Worm (Caenorhabditis elegans) whole organism, L3 larva: Measurements from ENCODE around the gene srx-102.

Experiments
- R02D3.7 ChIP-seq: fragments of 150-350 bp; optimal IDR thresholded peaks from 2 replicates; lab custom pipeline; 2014; ENCODE audit warnings: missing biosample characterization, missing genetic modification characterization
- ZK546.5 ChIP-seq: sonication (generic microtip); optimal IDR thresholded peaks from 2 replicates; lab custom pipeline; 2017; ENCODE audit warnings: missing biosample characterization, missing genetic modification characterization
- aly-2 ChIP-seq: fragments of 150-350 bp; optimal IDR thresholded peaks from 2 replicates; lab custom pipeline; 2014; ENCODE audit warnings: missing biosample characterization, missing genetic modification characterization
- ama-1 ChIP-seq: fragments of 150-350 bp; optimal IDR thresholded peaks from 2 replicates; lab custom pipeline; 2018
- ceh-16 ChIP-seq: sonication (generic microtip); optimal IDR thresholded peaks from 2 replicates; lab custom pipeline; 2017; ENCODE audit warnings: missing biosample characterization, missing genetic modification characterization
- ceh-28 ChIP-seq: fragments of 150-350 bp; optimal IDR thresholded peaks from 2 replicates; lab custom pipeline; 2014; ENCODE audit warnings: missing biosample characterization, missing genetic modification reagents, missing genetic modification characterization
- ceh-82 ChIP-seq: fragments of 150-350 bp; optimal IDR thresholded peaks from 2 replicates; lab custom pipeline; 2014; ENCODE audit warnings: missing biosample characterization, missing genetic modification characterization
- ceh-9 ChIP-seq: sonication (generic microtip); optimal IDR thresholded peaks from 2 replicates; lab custom pipeline; 2018; ENCODE audit warnings: missing biosample characterization, missing genetic modification characterization
- daf-12 ChIP-seq: fragments of 150-350 bp; optimal IDR thresholded peaks from 2 replicates; lab custom pipeline; 2014; ENCODE audit warnings: missing biosample characterization, missing genetic modification reagents, missing genetic modification characterization
- egl-27 ChIP-seq: sonication (generic microtip); optimal IDR thresholded peaks from 4 replicates; lab custom pipeline; 2017; ENCODE audit warnings: missing biosample characterization, missing genetic modification reagents, missing genetic modification characterization
- egl-5 ChIP-seq: fragments of 150-350 bp; optimal IDR thresholded peaks from 2 replicates; lab custom pipeline; 2017; ENCODE audit warnings: missing biosample characterization, missing genetic modification reagents, missing genetic modification characterization, inconsistent platforms
- elt-1 ChIP-seq: fragments of 150-350 bp; optimal IDR thresholded peaks from 2 replicates; lab custom pipeline; 2014; ENCODE audit warnings: missing biosample characterization, missing genetic modification characterization
- elt-2 ChIP-seq: sonication (generic microtip); optimal IDR thresholded peaks from 2 replicates; lab custom pipeline; 2016; ENCODE audit warnings: missing genetic modification reagents, mild to moderate bottlenecking, missing genetic modification characterization, missing compliant biosample characterization
- elt-3 ChIP-seq, 3 experiments: fragments of 150-350 bp in 1 of 3; sonication (generic microtip) in 2 of 3; optimal IDR thresholded peaks; 2 replicates in 2 of 3; 4 replicates in 1 of 3; lab custom pipeline; 2014 to 2017; ENCODE audit warnings: missing biosample characterization in 3 of 3, missing genetic modification characterization in 3 of 3
- eor-1 ChIP-seq, 2 experiments: fragments of 150-350 bp; optimal IDR thresholded peaks; 2 replicates each; lab custom pipeline; 2014 to 2018; ENCODE audit warnings: missing biosample characterization in 2 of 2, missing genetic modification characterization in 2 of 2
- fkh-10 ChIP-seq: sonication (generic microtip); optimal IDR thresholded peaks from 2 replicates; lab custom pipeline; 2017; ENCODE audit warnings: missing biosample characterization, missing genetic modification reagents, missing genetic modification characterization
- fkh-2 ChIP-seq: fragments of 150-350 bp; optimal IDR thresholded peaks from 2 replicates; lab custom pipeline; 2014; ENCODE audit warnings: missing biosample characterization, missing genetic modification reagents, missing genetic modification characterization
- fos-1 ChIP-seq: fragments of 150-350 bp; optimal IDR thresholded peaks from 2 replicates; lab custom pipeline; 2014; ENCODE audit warnings: missing biosample characterization, missing genetic modification characterization
- hmg-11 ChIP-seq: sonication (generic microtip); optimal IDR thresholded peaks from 2 replicates; lab custom pipeline; 2016; ENCODE audit warnings: missing genetic modification characterization, missing compliant biosample characterization
- jun-1 ChIP-seq: fragments of 150-350 bp; optimal IDR thresholded peaks from 2 replicates; lab custom pipeline; 2014; ENCODE audit warnings: missing biosample characterization, missing genetic modification reagents, missing genetic modification characterization
- lin-15B ChIP-seq: fragments of 150-350 bp; optimal IDR thresholded peaks from 2 replicates; lab custom pipeline; 2014; ENCODE audit warnings: missing biosample characterization, missing genetic modification characterization
- lin-39 ChIP-seq: fragments of 150-350 bp; optimal IDR thresholded peaks from 2 replicates; lab custom pipeline; 2018; ENCODE audit warnings: missing biosample characterization, missing genetic modification reagents, missing genetic modification characterization
- lsy-12 ChIP-seq: sonication (generic microtip); optimal IDR thresholded peaks from 2 replicates; lab custom pipeline; 2016; ENCODE audit warnings: mild to moderate bottlenecking, missing genetic modification characterization, missing compliant biosample characterization
- mdl-1 ChIP-seq: fragments of 150-350 bp; optimal IDR thresholded peaks from 2 replicates; lab custom pipeline; 2014; ENCODE audit warnings: missing biosample characterization, missing genetic modification characterization
- mml-1 ChIP-seq: fragments of 150-350 bp; sonication (generic microtip); optimal IDR thresholded peaks from 3 replicates; lab custom pipeline; 2014; ENCODE audit warnings: missing biosample characterization, missing genetic modification characterization
- nfya-1 ChIP-seq: sonication (generic microtip); optimal IDR thresholded peaks from 2 replicates; lab custom pipeline; 2017; ENCODE audit warnings: missing genetic modification characterization, mild to moderate bottlenecking, missing compliant biosample characterization, antibody characterized with exemption, moderate library complexity; ENCODE audit not compliant: insufficient read depth
- nhr-11 ChIP-seq: fragments of 150-350 bp; optimal IDR thresholded peaks from 2 replicates; lab custom pipeline; 2014; ENCODE audit warnings: missing biosample characterization, missing genetic modification characterization
- nhr-12 ChIP-seq: fragments of 150-350 bp; optimal IDR thresholded peaks from 2 replicates; lab custom pipeline; 2014; ENCODE audit warnings: missing biosample characterization, missing genetic modification characterization
- nhr-23 ChIP-seq: fragments of 150-350 bp; optimal IDR thresholded peaks from 2 replicates; lab custom pipeline; 2014; ENCODE audit warnings: missing biosample characterization, missing genetic modification reagents, missing genetic modification characterization
- nhr-237 ChIP-seq: fragments of 150-350 bp; optimal IDR thresholded peaks from 2 replicates; lab custom pipeline; 2014; ENCODE audit warnings: missing biosample characterization, missing genetic modification characterization
- nhr-25 ChIP-seq: sonication (generic microtip); optimal IDR thresholded peaks from 2 replicates; lab custom pipeline; 2017; ENCODE audit warnings: missing biosample characterization, missing genetic modification characterization
- nhr-28 ChIP-seq: fragments of 150-350 bp; optimal IDR thresholded peaks from 2 replicates; lab custom pipeline; 2014; ENCODE audit warnings: missing biosample characterization, missing genetic modification characterization
- nhr-43 ChIP-seq: sonication (generic microtip); optimal IDR thresholded peaks from 2 replicates; lab custom pipeline; 2016; ENCODE audit warnings: mild to moderate bottlenecking, missing genetic modification characterization, missing compliant biosample characterization; ENCODE audit not compliant: poor library complexity, severe bottlenecking
- nhr-67 ChIP-seq: fragments of 150-350 bp; optimal IDR thresholded peaks from 2 replicates; lab custom pipeline; 2014; ENCODE audit warnings: missing biosample characterization, missing genetic modification characterization
- nhr-76 ChIP-seq: fragments of 150-350 bp; sonication (generic microtip); optimal IDR thresholded peaks from 5 replicates; lab custom pipeline; 2014; ENCODE audit warnings: missing biosample characterization, missing genetic modification characterization
- nhr-77 ChIP-seq: fragments of 150-350 bp; optimal IDR thresholded peaks from 2 replicates; lab custom pipeline; 2014; ENCODE audit warnings: missing biosample characterization, missing genetic modification characterization
- pha-4 ChIP-seq: fragments of 150-350 bp; optimal IDR thresholded peaks from 2 replicates; lab custom pipeline; 2014; ENCODE audit warnings: missing biosample characterization, missing genetic modification reagents, missing genetic modification characterization
- pqm-1 ChIP-seq: fragments of 150-350 bp; optimal IDR thresholded peaks from 2 replicates; lab custom pipeline; 2017; ENCODE audit warnings: missing biosample characterization, missing genetic modification characterization, inconsistent platforms
- sea-2 ChIP-seq: fragments of 150-350 bp; sonication (generic microtip); optimal IDR thresholded peaks from 4 replicates; lab custom pipeline; 2014; ENCODE audit warnings: missing biosample characterization, missing genetic modification reagents, missing genetic modification characterization
- skn-1 ChIP-seq: fragments of 150-350 bp; optimal IDR thresholded peaks from 2 replicates; lab custom pipeline; 2014; ENCODE audit warnings: missing biosample characterization, missing genetic modification characterization
- snpc-4 ChIP-seq: fragments of 150-350 bp; optimal IDR thresholded peaks from 2 replicates; lab custom pipeline; 2014; ENCODE audit warnings: missing biosample characterization, missing genetic modification characterization
- tbx-2 ChIP-seq: sonication (generic microtip); optimal IDR thresholded peaks from 2 replicates; lab custom pipeline; 2016; ENCODE audit warnings: mild to moderate bottlenecking, missing genetic modification characterization, missing compliant biosample characterization
- unc-39 ChIP-seq: sonication (generic microtip); optimal IDR thresholded peaks from 4 replicates; lab custom pipeline; 2017; ENCODE audit warnings: missing biosample characterization, missing genetic modification characterization
- unc-62 ChIP-seq: fragments of 150-350 bp; sonication (generic microtip); optimal IDR thresholded peaks from 4 replicates; lab custom pipeline; 2014; ENCODE audit warnings: missing biosample characterization, missing genetic modification reagents, missing genetic modification characterization
- zag-1 ChIP-seq: fragments of 150-350 bp; optimal IDR thresholded peaks from 2 replicates; lab custom pipeline; 2014; ENCODE audit warnings: missing biosample characterization, missing genetic modification characterization
- ztf-11 ChIP-seq: fragments of 150-350 bp; optimal IDR thresholded peaks from 2 replicates; lab custom pipeline; 2014; ENCODE audit warnings: missing biosample characterization, missing genetic modification characterization
- ztf-4 ChIP-seq: fragments of 150-350 bp; optimal IDR thresholded peaks from 2 replicates; lab custom pipeline; 2014; ENCODE audit warnings: missing biosample characterization, missing genetic modification characterization

Gene srx-102

DNA sequence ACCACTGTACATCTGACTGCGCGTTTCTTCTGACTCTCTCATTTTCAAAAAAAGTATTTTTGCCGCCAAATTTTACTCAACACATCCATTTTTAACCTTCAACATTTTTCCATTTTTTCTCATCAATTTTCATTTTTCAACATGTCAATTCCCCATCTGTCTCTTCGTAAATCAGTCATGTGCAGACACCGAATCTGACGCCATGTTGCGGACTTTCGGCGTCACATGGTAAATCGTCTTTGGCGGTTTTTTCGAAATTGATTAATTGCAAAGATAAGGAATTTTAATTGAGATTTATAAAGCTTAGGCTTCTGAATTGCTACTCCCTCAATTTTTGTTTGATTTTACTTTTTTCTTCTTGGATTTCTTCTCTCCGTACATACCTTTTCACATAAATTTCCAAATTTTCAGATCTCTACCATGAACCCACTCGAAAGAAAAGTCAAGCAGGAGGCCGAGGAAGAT is 11.8 kb downstream of the srx-102 start, which contains the start of gene F19B10.1:
Gene F19B10.1 (plus strand): TSS at position 415 of the 465 bp plus-strand sequence.
- no peak for TF ChIP-seq mml-1
- TF ChIP-seq fos-1 (tag; lab: Kevin White, UChicago): no peak
- no peak for TF ChIP-seq fkh-10 (GFP tag; lab: Kevin White, UChicago)
- no peak for TF ChIP-seq ztf-11 (tag; lab: Kevin White, UChicago)
- TF ChIP-seq ztf-4 (tag; lab: Kevin White, UChicago): no peak
- TF ChIP-seq ceh-82 (tag; lab: Kevin White, UChicago): no peak
- peak; percentile 81 for TF ChIP-seq pha-4 (tag; lab: Kevin White, UChicago)
- no peak for TF ChIP-seq jun-1 (tag; lab: Kevin White, UChicago)
- TF ChIP-seq aly-2 (tag; lab: Kevin White, UChicago): no peak
- no peak for TF ChIP-seq egl-27 (tag; lab: Kevin White, UChicago)
- TF ChIP-seq lin-39 (tag; lab: Kevin White, UChicago): peak; percentile 45
- TF ChIP-seq elt-2 (tag; lab: Kevin White, UChicago): peak; percentile 70
- TF ChIP-seq skn-1 (tag; lab: Kevin White, UChicago): no peak
- TF ChIP-seq snpc-4 (tag; lab: Kevin White, UChicago): peak; percentile 62
- TF ChIP-seq fkh-2: no peak
- no peak for TF ChIP-seq sea-2 (GFP tag; lab: Kevin White, UChicago)
- no peak for TF ChIP-seq nhr-77
- peak; percentile 50 for TF ChIP-seq nhr-43 (tag; lab: Kevin White, UChicago)
- TF ChIP-seq lin-15B (tag; lab: Kevin White, UChicago): peak; percentile 65
- TF ChIP-seq nhr-237: no peak
- TF ChIP-seq ceh-16 (tag; lab: Kevin White, UChicago): no peak
- TF ChIP-seq nhr-67: no peak
- no peak for TF ChIP-seq mdl-1 (tag; lab: Kevin White, UChicago)
- TF ChIP-seq elt-1 (tag; lab: Kevin White, UChicago): peak; percentile 44
- TF ChIP-seq ceh-9 (tag; lab: Kevin White, UChicago): no peak
- TF ChIP-seq nhr-12 (tag; lab: Kevin White, UChicago): no peak
- TF ChIP-seq ZK546.5 (tag; lab: Kevin White, UChicago): no peak
- peak; percentile 65 for TF ChIP-seq nhr-23 (tag; lab: Kevin White, UChicago)
- peak; percentile 34 for TF ChIP-seq egl-5 (tag; lab: Kevin White, UChicago)
- TF ChIP-seq ama-1 (lab: Kevin White, UChicago): no peak
- peak; percentile 81 for TF ChIP-seq nfya-1 (tag; lab: Kevin White, UChicago)
- TF ChIP-seq nhr-28 (tag; lab: Kevin White, UChicago): no peak
- TF ChIP-seq elt-3 (tag; optimal IDR thresholded peaks at IDR 0.05; lab: Kevin White, UChicago): no peak
- no peak for TF ChIP-seq eor-1 (tag; optimal IDR thresholded peaks at IDR 0.05; lab: Kevin White, UChicago)
- no peak for TF ChIP-seq zag-1 (tag; lab: Kevin White, UChicago)
- no peak for TF ChIP-seq hmg-11 (tag; lab: Kevin White, UChicago)
- TF ChIP-seq lsy-12 (tag; lab: Kevin White, UChicago): no peak
- peak; percentile 74 for TF ChIP-seq R02D3.7 (tag; lab: Kevin White, UChicago)
- TF ChIP-seq nhr-25: peak; percentile 85
- no peak for TF ChIP-seq nhr-11 (tag; lab: Kevin White, UChicago)
- no peak for TF ChIP-seq ceh-28 (tag; lab: Kevin White, UChicago)
- peak; percentile 63 for TF ChIP-seq unc-62
- TF ChIP-seq pqm-1 (tag; lab: Kevin White, UChicago): no peak
- TF ChIP-seq unc-39: no peak
- no peak for TF ChIP-seq daf-12 (tag; lab: Kevin White, UChicago)
- TF ChIP-seq tbx-2: no peak
- no peak for TF ChIP-seq nhr-76 (tag; lab: Kevin White, UChicago)
